Fruit fly (Drosophila melanogaster): Measurements from ENCODE around the gene Phlpp.
A peak's percentile ranks its signal among the peaks of the same experiment; 100 is the strongest.

Gene Phlpp

DNA sequence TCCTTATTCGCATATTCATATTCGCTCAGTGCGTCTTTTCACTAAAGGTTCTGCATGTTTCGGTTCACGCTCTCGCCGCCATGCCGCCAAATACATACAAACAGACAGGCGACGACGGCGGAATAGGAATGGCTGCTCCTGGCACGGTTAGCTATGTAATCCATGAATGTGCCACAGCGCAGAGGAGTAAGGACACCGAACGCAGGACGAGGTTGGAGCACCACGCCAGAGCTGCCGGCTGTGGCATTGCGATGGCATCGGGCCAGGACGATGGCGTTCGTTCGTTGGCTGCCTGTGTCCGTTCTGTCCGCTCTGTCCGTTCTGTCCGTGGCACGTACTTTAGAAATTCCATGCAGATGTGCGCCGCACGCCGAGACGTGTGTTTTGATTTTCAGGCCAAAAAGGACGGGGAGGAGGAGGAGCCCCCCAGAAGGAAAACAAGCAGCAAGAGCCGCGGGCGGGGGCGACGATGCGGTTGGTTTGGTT, 44.0 kb upstream of the Phlpp start:
- no peak for TF ChIP-seq CG4820 (GFP tag; optimal IDR thresholded peaks at IDR 0.05)
- TF ChIP-seq tx (GFP tag; optimal IDR thresholded peaks at IDR 0.05): no peak
- TF ChIP-seq Adf1 (GFP tag; IDR thresholded peaks at IDR 0.05): no peak; the same call in 1 of the 2 replicates
- no peak for TF ChIP-seq trem (tag; optimal IDR thresholded peaks at IDR 0.05)
- no peak for TF ChIP-seq CoRest (tag; optimal IDR thresholded peaks at IDR 0.05)
- TF ChIP-seq maf-S (GFP tag; optimal IDR thresholded peaks at IDR 0.05): no peak
- no peak for TF ChIP-seq Dref (GFP tag; IDR thresholded peaks at IDR 0.05)
- peak; percentile 40 for TF ChIP-seq Meics (GFP tag; optimal IDR thresholded peaks at IDR 0.05)
- TF ChIP-seq wor (GFP tag; IDR thresholded peaks at IDR 0.05): peak; percentile 9; the same call in 1 of the 2 replicates
- no peak for TF ChIP-seq CG11723 (GFP tag; optimal IDR thresholded peaks at IDR 0.05)
- TF ChIP-seq mirr (GFP tag; optimal IDR thresholded peaks at IDR 0.05): peak; percentile 46
- TF ChIP-seq CG7556 (GFP tag; optimal IDR thresholded peaks at IDR 0.05): peak; percentile 53
- TF ChIP-seq kay (GFP tag; optimal IDR thresholded peaks at IDR 0.05): no peak
- TF ChIP-seq MESR4 (GFP tag; optimal IDR thresholded peaks at IDR 0.05): no peak
- 0 out of 2 replicates have a peak, but pooled peaks have one; percentile 2 for TF ChIP-seq esg (GFP tag; conservative IDR thresholded peaks at IDR 0.05)
- TF ChIP-seq croc (GFP tag; conservative IDR thresholded peaks at IDR 0.05): 0 out of 3 replicates have a peak, but pooled peaks have one; percentile 4
- TF ChIP-seq CG14710 (tag; optimal IDR thresholded peaks at IDR 0.05): no peak
- TF ChIP-seq CG4282 (GFP tag; optimal IDR thresholded peaks at IDR 0.05): no peak
- 0 out of 3 replicates have a peak, but pooled peaks have one; percentile 10 for TF ChIP-seq CG2889 (GFP tag; IDR thresholded peaks at IDR 0.05)
- TF ChIP-seq lilli (GFP tag; optimal IDR thresholded peaks at IDR 0.05): peak; percentile 24
- 0 out of 2 replicates have a peak, but pooled peaks have one; percentile 1 for TF ChIP-seq slbo (GFP tag; IDR thresholded peaks at IDR 0.05)
- no peak for TF ChIP-seq lbe (GFP tag; optimal IDR thresholded peaks at IDR 0.05)
- TF ChIP-seq cas (GFP tag; IDR thresholded peaks at IDR 0.05): no peak
- TF ChIP-seq CG3163 (GFP tag; optimal IDR thresholded peaks at IDR 0.05): no peak
- no peak for TF ChIP-seq CG16779 (GFP tag; IDR thresholded peaks at IDR 0.05)
- 0 out of 3 replicates have a peak, but pooled peaks have one; percentile 2 for TF ChIP-seq Aef1 (GFP tag; IDR thresholded peaks at IDR 0.05)
- TF ChIP-seq Ets65A (GFP tag): peak; percentile 44
- no peak; the same call in 1 of the 2 replicates for TF ChIP-seq ara (GFP tag; IDR thresholded peaks at IDR 0.05)
- TF ChIP-seq CG3065 (GFP tag; optimal IDR thresholded peaks at IDR 0.05): no peak
- no peak for TF ChIP-seq Asciz (GFP tag; optimal IDR thresholded peaks at IDR 0.05)
- no peak; the same call in 1 of the 2 replicates for TF ChIP-seq Xrp1 (GFP tag; IDR thresholded peaks at IDR 0.05)
- TF ChIP-seq Deaf1 (tag; optimal IDR thresholded peaks at IDR 0.05): peak; percentile 68
- peak; percentile 71 for TF ChIP-seq Hey (tag; optimal IDR thresholded peaks at IDR 0.05)
- TF ChIP-seq CG12104 (GFP tag; optimal IDR thresholded peaks at IDR 0.05): peak; percentile 31
- no peak for TF ChIP-seq Lpt (GFP tag; optimal IDR thresholded peaks at IDR 0.05)
- peak; percentile 33; the same call in 1 of the 2 replicates for TF ChIP-seq Bgb (GFP tag; IDR thresholded peaks at IDR 0.05; ENCODE audit: partially characterized antibody)
- no peak for TF ChIP-seq CG14050 (GFP tag; IDR thresholded peaks at IDR 0.05)
- TF ChIP-seq stwl (tag; optimal IDR thresholded peaks at IDR 0.05): no peak
- TF ChIP-seq HHEX (GFP tag; optimal IDR thresholded peaks at IDR 0.05): no peak
- no peak for TF ChIP-seq cad (GFP tag; optimal IDR thresholded peaks at IDR 0.05)
- TF ChIP-seq fd96Cb (tag; optimal IDR thresholded peaks at IDR 0.05): no peak
- no peak for TF ChIP-seq CG15011 (GFP tag; optimal IDR thresholded peaks at IDR 0.05)
- TF ChIP-seq pfk (GFP tag; optimal IDR thresholded peaks at IDR 0.05): no peak
- TF ChIP-seq Blimp-1 (GFP tag; optimal IDR thresholded peaks at IDR 0.05): no peak
- TF ChIP-seq CG10366 (GFP tag; IDR thresholded peaks at IDR 0.05): no peak
- TF ChIP-seq ssp (GFP tag; IDR thresholded peaks at IDR 0.05): no peak
- no peak; the same call in 1 of the 2 replicates for TF ChIP-seq danr (GFP tag; IDR thresholded peaks at IDR 0.05)
- TF ChIP-seq CG18599 (GFP tag; optimal IDR thresholded peaks at IDR 0.05): peak; percentile 57
- TF ChIP-seq lab (GFP tag; optimal IDR thresholded peaks at IDR 0.05): peak; percentile 38
- no peak for TF ChIP-seq Nf-YA (GFP tag; IDR thresholded peaks at IDR 0.05)
- TF ChIP-seq ro (GFP tag; IDR thresholded peaks at IDR 0.05): no peak

Measured in whole organism, embryonic.